Worm (Caenorhabditis elegans): ENCODE measurements around the gene T04C9.1.

Gene T04C9.1

ce11 chrIII:5959049-5959448 lies 34.0 kb upstream of the T04C9.1 start:
- TF ChIP-seq elt-1 (tag; optimal IDR thresholded peaks at IDR 0.05): no peak
- no peak for TF ChIP-seq ztf-1 (GFP tag; conservative IDR thresholded peaks at IDR 0.05)
- peak; percentile 13 for TF ChIP-seq fos-1 (tag; optimal IDR thresholded peaks at IDR 0.05)
- TF ChIP-seq unc-55 (GFP tag; optimal IDR thresholded peaks at IDR 0.05): peak; percentile 0
- peak in 1 of 2 experiments; percentile 7 for TF ChIP-seq lsy-2 (tag; optimal IDR thresholded peaks at IDR 0.05)
- no peak for TF ChIP-seq sem-4 (tag; optimal IDR thresholded peaks at IDR 0.05)
- TF ChIP-seq dmd-4 (tag; optimal IDR thresholded peaks at IDR 0.05): no peak
- TF ChIP-seq nhr-21 (tag; optimal IDR thresholded peaks at IDR 0.05): no peak
- TF ChIP-seq nhr-77 (tag; optimal IDR thresholded peaks at IDR 0.05): no peak

- no peak for TF ChIP-seq mdl-1 (tag; optimal IDR thresholded peaks at IDR 0.05)
- TF ChIP-seq R02D3.7 (tag; optimal IDR thresholded peaks at IDR 0.05): no peak
- no peak for TF ChIP-seq sem-4 (tag; optimal IDR thresholded peaks at IDR 0.05)
- no peak for TF ChIP-seq Y55F3AM.14 (GFP tag; optimal IDR thresholded peaks at IDR 0.05)
- no peak for TF ChIP-seq blmp-1 (tag; optimal IDR thresholded peaks at IDR 0.05; ENCODE audit: insufficient read depth)
- TF ChIP-seq ztf-1 (GFP tag; conservative IDR thresholded peaks at IDR 0.05): no peak
- no peak for TF ChIP-seq zag-1 (tag; optimal IDR thresholded peaks at IDR 0.05)
- no peak for TF ChIP-seq elt-1 (tag; optimal IDR thresholded peaks at IDR 0.05)
- no peak for TF ChIP-seq unc-39 (tag; optimal IDR thresholded peaks at IDR 0.05)
- no peak for TF ChIP-seq ceh-82 (tag; optimal IDR thresholded peaks at IDR 0.05)
- no peak for TF ChIP-seq egl-27 (tag; optimal IDR thresholded peaks at IDR 0.05)
- TF ChIP-seq crh-2 (tag; optimal IDR thresholded peaks at IDR 0.05): no peak
- TF ChIP-seq alr-1 (tag; optimal IDR thresholded peaks at IDR 0.05): no peak
- TF ChIP-seq lin-13 (GFP tag; optimal IDR thresholded peaks at IDR 0.05): no peak
- TF ChIP-seq nhr-129 (tag; optimal IDR thresholded peaks at IDR 0.05): no peak
- no peak for TF ChIP-seq nhr-77 (tag; optimal IDR thresholded peaks at IDR 0.05)
Measured at ce11 chrIII:5961560-5961959, 31.5 kb upstream of the T04C9.1 start.

ce11 chrIII:5964058-5964632 lies 28.9 kb upstream of the T04C9.1 start:
- TF ChIP-seq nhr-129 (tag; optimal IDR thresholded peaks at IDR 0.05): peak; percentile 6
- TF ChIP-seq mbf-1 (tag; optimal IDR thresholded peaks at IDR 0.05): no peak
- TF ChIP-seq lsy-2 (tag; optimal IDR thresholded peaks at IDR 0.05): no peak
- TF ChIP-seq ztf-4 (tag; optimal IDR thresholded peaks at IDR 0.05): no peak
- peak; percentile 11 for TF ChIP-seq F13H6.1 (tag; optimal IDR thresholded peaks at IDR 0.05)
- no peak for TF ChIP-seq unc-55 (GFP tag; optimal IDR thresholded peaks at IDR 0.05)
- peak; percentile 41 for TF ChIP-seq fos-1 (tag; optimal IDR thresholded peaks at IDR 0.05)
- TF ChIP-seq ceh-16 (tag; optimal IDR thresholded peaks at IDR 0.05): peak; percentile 51
- no peak for TF ChIP-seq dmd-4 (tag; optimal IDR thresholded peaks at IDR 0.05)

- TF ChIP-seq ceh-16 (tag; optimal IDR thresholded peaks at IDR 0.05): peak; percentile 87
- TF ChIP-seq elt-1 (tag; optimal IDR thresholded peaks at IDR 0.05): no peak
Measured at ce11 chrIII:5965368-5965767, 27.6 kb upstream of the T04C9.1 start.

- TF ChIP-seq gmeb-1 (tag; optimal IDR thresholded peaks at IDR 0.05): no peak
- TF ChIP-seq fos-1 (tag; optimal IDR thresholded peaks at IDR 0.05): peak; percentile 79
Measured at ce11 chrIII:5965839-5966463, 27.1 kb upstream of the T04C9.1 start, which contains the start of gene dct-6. Gene dct-6 (plus strand): TSS chrIII:5966413.

ce11 chrIII:5967640-5968039 lies 25.4 kb upstream of the T04C9.1 start:
- TF ChIP-seq C34F6.9 (tag; optimal IDR thresholded peaks at IDR 0.05) (no peak), unc-62 (GFP tag; optimal IDR thresholded peaks at IDR 0.05) (no peak), skn-1 (tag; optimal IDR thresholded peaks at IDR 0.05) (no peak), ztf-11 (tag; optimal IDR thresholded peaks at IDR 0.05) (no peak), aly-2 (tag; optimal IDR thresholded peaks at IDR 0.05) (no peak), elt-3 (tag; optimal IDR thresholded peaks at IDR 0.05) (no peak)
